Worm (Caenorhabditis elegans) whole organism, late embryonic: Measurements from ENCODE around the gene Y26G10.6.

Experiments used
- C08G9.2 ChIP-seq: sonication (generic microtip); optimal IDR thresholded peaks from 2 replicates; lab custom pipeline; 2016; ENCODE audit warnings: mild to moderate bottlenecking, missing genetic modification characterization, moderate library complexity, missing compliant biosample characterization
- F13H6.1 ChIP-seq: sonication (generic microtip); optimal IDR thresholded peaks from 2 replicates; lab custom pipeline; 2016; ENCODE audit warnings: missing genetic modification characterization, missing compliant biosample characterization
- K09A11.1 ChIP-seq: sonication (generic microtip); optimal IDR thresholded peaks from 2 replicates; lab custom pipeline; 2017; ENCODE audit warnings: antibody characterized with exemption, mild to moderate bottlenecking, missing genetic modification characterization, missing compliant biosample characterization; ENCODE audit not compliant: insufficient read depth
- Y22D7AL.16 ChIP-seq: sonication (generic microtip); optimal IDR thresholded peaks from 2 replicates; lab custom pipeline; 2016; ENCODE audit warnings: missing genetic modification characterization, missing compliant biosample characterization
- ahr-1 ChIP-seq: sonication (generic microtip); optimal IDR thresholded peaks from 2 replicates; lab custom pipeline; 2016; ENCODE audit warnings: missing genetic modification characterization, missing compliant biosample characterization
- ama-1 ChIP-seq: fragments of 150-350 bp; optimal IDR thresholded peaks from 2 replicates; lab custom pipeline; 2014
- ceh-14 ChIP-seq: sonication (generic microtip); optimal IDR thresholded peaks from 2 replicates; lab custom pipeline; 2016; ENCODE audit warnings: missing genotype, missing genetic modification characterization, missing compliant biosample characterization
- ceh-18 ChIP-seq: sonication (generic microtip); optimal IDR thresholded peaks from 2 replicates; lab custom pipeline; 2016; ENCODE audit warnings: missing genetic modification characterization, missing compliant biosample characterization
- ceh-2 ChIP-seq: sonication (generic microtip); optimal IDR thresholded peaks from 2 replicates; lab custom pipeline; 2016; ENCODE audit warnings: missing genotype, missing genetic modification characterization, missing compliant biosample characterization
- ceh-24 ChIP-seq: sonication (generic microtip); optimal IDR thresholded peaks from 2 replicates; lab custom pipeline; 2016; ENCODE audit warnings: mild to moderate bottlenecking, missing genetic modification characterization, missing compliant biosample characterization
- ceh-30 ChIP-seq: fragments of 150-350 bp; optimal IDR thresholded peaks from 2 replicates; lab custom pipeline; 2014; ENCODE audit warnings: missing biosample characterization, missing genetic modification characterization
- ceh-31 ChIP-seq: sonication (generic microtip); optimal IDR thresholded peaks from 2 replicates; lab custom pipeline; 2016; ENCODE audit warnings: missing genetic modification characterization, missing compliant biosample characterization
- ceh-45 ChIP-seq: fragments of 200-800 bp; sonication (Bioruptor generic); IDR thresholded peaks from 2 replicates; pipeline ENCODE4 v1.3.6; 2022; ENCODE audit warnings: missing genetic modification reagents, missing genetic modification characterization, missing compliant biosample characterization
- ceh-6 ChIP-seq: fragments of 200-800 bp; sonication (Bioruptor generic); optimal IDR thresholded peaks from 2 replicates; lab custom pipeline; 2018; ENCODE audit warnings: mild to moderate bottlenecking, missing genetic modification characterization, missing compliant biosample characterization
- che-1 ChIP-seq: sonication (generic microtip); optimal IDR thresholded peaks from 2 replicates; lab custom pipeline; 2016; ENCODE audit warnings: mild to moderate bottlenecking, missing genetic modification characterization, missing compliant biosample characterization
- dve-1 ChIP-seq: sonication (generic microtip); optimal IDR thresholded peaks from 2 replicates; lab custom pipeline; 2017; ENCODE audit warnings: antibody characterized with exemption, mild to moderate bottlenecking, missing genetic modification characterization, missing compliant biosample characterization
- elt-2 ChIP-seq: sonication (generic microtip); optimal IDR thresholded peaks from 2 replicates; lab custom pipeline; 2016; ENCODE audit warnings: missing genetic modification reagents, missing genetic modification characterization, missing compliant biosample characterization
- fax-1 ChIP-seq: sonication (generic microtip); optimal IDR thresholded peaks from 2 replicates; lab custom pipeline; 2016; ENCODE audit warnings: missing genotype, missing genetic modification characterization, missing compliant biosample characterization
- fkh-10 ChIP-seq: fragments of 150-350 bp; optimal IDR thresholded peaks from 2 replicates; lab custom pipeline; 2014; ENCODE audit warnings: missing biosample characterization, missing genetic modification reagents, missing genetic modification characterization
- gmeb-2 ChIP-seq: sonication (generic microtip); optimal IDR thresholded peaks from 2 replicates; lab custom pipeline; 2016; ENCODE audit warnings: missing genetic modification characterization, inconsistent platforms, missing compliant biosample characterization
- hlh-15 ChIP-seq: sonication (generic microtip); optimal IDR thresholded peaks from 2 replicates; lab custom pipeline; 2016; ENCODE audit warnings: missing genetic modification characterization, missing compliant biosample characterization
- hlh-30 ChIP-seq: sonication (generic microtip); optimal IDR thresholded peaks from 2 replicates; lab custom pipeline; 2017; ENCODE audit warnings: antibody characterized with exemption, missing genetic modification characterization, missing compliant biosample characterization; ENCODE audit not compliant: insufficient read depth
- lin-11 ChIP-seq: fragments of 200-800 bp; sonication (Bioruptor generic); optimal IDR thresholded peaks from 2 replicates; lab custom pipeline; 2018; ENCODE audit warnings: mild to moderate bottlenecking, missing genetic modification characterization, missing compliant biosample characterization
- madf-2 ChIP-seq: sonication (generic microtip); optimal IDR thresholded peaks from 2 replicates; lab custom pipeline; 2017; ENCODE audit warnings: missing genetic modification characterization, missing compliant biosample characterization
- nfya-1 ChIP-seq: sonication (generic microtip); optimal IDR thresholded peaks from 2 replicates; lab custom pipeline; 2017; ENCODE audit warnings: missing genetic modification characterization, mild to moderate bottlenecking, missing compliant biosample characterization, antibody characterized with exemption, moderate library complexity
- odd-2 ChIP-seq: sonication (generic microtip); optimal IDR thresholded peaks from 2 replicates; lab custom pipeline; 2017; ENCODE audit warnings: antibody characterized with exemption, mild to moderate bottlenecking, missing genetic modification characterization, missing compliant biosample characterization
- pat-9 ChIP-seq: fragments of 200-800 bp; sonication (Bioruptor generic); optimal IDR thresholded peaks from 2 replicates; lab custom pipeline; 2018; ENCODE audit warnings: mild to moderate bottlenecking, missing genetic modification characterization, moderate library complexity, missing compliant biosample characterization
- pax-1 ChIP-seq: fragments of 150-350 bp; optimal IDR thresholded peaks from 2 replicates; lab custom pipeline; 2014; ENCODE audit warnings: missing biosample characterization, missing genetic modification characterization
- pha-4 ChIP-seq: fragments of 150-350 bp; optimal IDR thresholded peaks from 2 replicates; lab custom pipeline; 2018; ENCODE audit warnings: missing biosample characterization, missing genetic modification reagents, missing genetic modification characterization
- pros-1 ChIP-seq: fragments of 150-350 bp; optimal IDR thresholded peaks from 2 replicates; lab custom pipeline; 2014; ENCODE audit warnings: missing biosample characterization, missing genetic modification reagents, missing genetic modification characterization
- sox-2 ChIP-seq: fragments of 200-800 bp; sonication (Bioruptor generic); IDR thresholded peaks from 2 replicates; pipeline ENCODE4 v1.3.6; 2022; ENCODE audit warnings: missing genetic modification reagents, missing genetic modification characterization, missing compliant biosample characterization
- ttx-3 ChIP-seq: sonication (generic microtip); optimal IDR thresholded peaks from 2 replicates; lab custom pipeline; 2016; ENCODE audit warnings: missing genetic modification reagents, missing genetic modification characterization, missing compliant biosample characterization
- unc-3 ChIP-seq, 2 experiments: fragments of 200-800 bp in 1 of 2; sonication (Bioruptor generic) in 1 of 2; sonication (generic microtip) in 1 of 2; conservative IDR thresholded peaks in 1 of 2; optimal IDR thresholded peaks in 1 of 2; 2 replicates each; pipeline versions ENCODE4 v1.3.6 to Lab custom; 2016 to 2022; ENCODE audit warnings: missing compliant biosample characterization in 2 of 2, missing genetic modification characterization in 2 of 2, missing genetic modification reagents in 1 of 2
- unc-55 ChIP-seq: sonication (generic microtip); optimal IDR thresholded peaks from 2 replicates; lab custom pipeline; 2017; ENCODE audit warnings: missing biosample characterization, missing genetic modification reagents, missing genetic modification characterization

Gene Y26G10.6

DNA sequence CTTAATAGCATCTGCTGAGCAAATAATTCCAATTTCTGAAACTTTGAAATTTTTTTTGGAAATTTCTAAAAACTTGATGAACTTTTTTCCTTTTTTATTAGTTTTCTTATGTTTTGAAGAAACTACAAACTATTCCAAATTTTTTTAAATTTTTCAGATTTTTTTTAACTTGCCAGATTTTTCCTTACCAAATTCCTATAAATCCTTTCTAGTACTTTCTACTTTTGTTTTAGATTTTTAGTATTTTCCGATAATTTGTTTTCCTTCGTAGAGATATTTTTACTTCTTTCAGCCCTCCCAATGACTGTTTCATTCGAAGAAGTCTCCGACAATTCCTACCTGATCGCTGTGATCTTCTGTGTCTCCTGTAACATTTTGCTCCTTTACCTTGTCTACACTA is 18.9 kb downstream of the Y26G10.6 start, which contains the start of gene str-77:
TSS of gene str-77 (plus strand) at position 301 of the 400 bp plus-strand sequence.
- TF ChIP-seq unc-3 (GFP tag; conservative IDR thresholded peaks at IDR 0.05; lab: Robert Waterston, UW): no peak
- TF ChIP-seq unc-3 (tag; optimal IDR thresholded peaks at IDR 0.05; lab: Kevin White, UChicago): no peak
- no peak for TF ChIP-seq K09A11.1
- no peak for TF ChIP-seq hlh-15 (tag; lab: Kevin White, UChicago)
- no peak for TF ChIP-seq ceh-30
- TF ChIP-seq ceh-18: no peak
- no peak for TF ChIP-seq odd-2 (tag; lab: Kevin White, UChicago)
- no peak for TF ChIP-seq pax-1
- no peak for TF ChIP-seq unc-55 (GFP tag; lab: Kevin White, UChicago)
- no peak for TF ChIP-seq elt-2 (tag; lab: Kevin White, UChicago)
- TF ChIP-seq ceh-2 (tag; lab: Kevin White, UChicago): no peak
- no peak for TF ChIP-seq gmeb-2
- TF ChIP-seq C08G9.2: no peak
- no peak for TF ChIP-seq ceh-45
- TF ChIP-seq fax-1 (tag; lab: Kevin White, UChicago): no peak
- no peak for TF ChIP-seq ttx-3 (tag; lab: Kevin White, UChicago)
- no peak for TF ChIP-seq ceh-14
- no peak for TF ChIP-seq pat-9 (tag; lab: Kevin White, UChicago)
- no peak for TF ChIP-seq ceh-24 (tag; lab: Kevin White, UChicago)
- TF ChIP-seq che-1 (tag; lab: Kevin White, UChicago): no peak
- TF ChIP-seq ceh-6 (GFP tag; lab: Kevin White, UChicago): no peak
- TF ChIP-seq, all 69 proteins: peak for 0

- TF ChIP-seq nfya-1 (tag; lab: Kevin White, UChicago) (no peak), elt-2 (tag; lab: Kevin White, UChicago) (peak; percentile 83)
Measured at ce11 chrV:17721709-17722108, 21.9 kb downstream of the Y26G10.6 start.

- TF ChIP-seq pha-4 (tag; lab: Kevin White, UChicago) (no peak), F13H6.1 (tag; lab: Kevin White, UChicago) (no peak), ahr-1 (tag; lab: Kevin White, UChicago) (no peak), Y22D7AL.16 (tag; lab: Kevin White, UChicago) (no peak), sox-2 (no peak), pros-1 (tag; lab: Kevin White, UChicago) (no peak), ama-1 (lab: Kevin White, UChicago) (no peak), ceh-31 (tag; lab: Kevin White, UChicago) (no peak), odd-2 (tag; lab: Kevin White, UChicago) (no peak)
Measured at ce11 chrV:17722553-17722952, 22.8 kb downstream of the Y26G10.6 start.

DNA sequence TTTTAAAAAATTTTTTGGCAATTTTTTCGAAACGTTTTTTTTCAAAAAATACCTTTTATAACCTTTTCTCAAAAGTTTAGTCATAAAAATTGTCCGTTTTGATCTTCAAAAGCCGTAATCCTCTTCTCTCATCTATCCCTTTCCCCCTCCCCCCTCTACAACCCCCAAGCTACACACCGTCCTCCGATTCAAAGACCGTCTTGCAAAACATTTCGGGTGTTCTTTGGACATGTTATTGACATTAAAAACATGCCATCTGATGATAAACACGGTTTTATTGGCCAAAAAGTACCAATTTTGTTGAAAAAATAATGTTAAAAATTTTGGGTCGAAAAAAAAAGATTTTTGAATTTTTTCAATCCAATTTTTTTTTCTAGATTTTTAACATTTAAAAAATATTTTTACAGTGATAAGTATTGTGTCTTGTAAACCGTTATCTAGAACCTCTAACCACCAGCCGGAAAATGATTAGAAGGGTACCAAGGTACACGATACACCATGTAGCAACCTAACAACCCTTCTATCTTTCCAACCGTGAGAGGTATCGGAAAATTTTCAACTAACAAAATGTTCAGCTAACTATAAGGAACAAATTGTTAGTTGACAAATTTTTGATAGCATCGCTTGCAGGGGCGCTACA is 23.5 kb downstream of the Y26G10.6 start:
- TF ChIP-seq ceh-30 (no peak), madf-2 (tag; lab: Kevin White, UChicago) (no peak), elt-2 (tag; lab: Kevin White, UChicago) (peak; percentile 18)

DNA sequence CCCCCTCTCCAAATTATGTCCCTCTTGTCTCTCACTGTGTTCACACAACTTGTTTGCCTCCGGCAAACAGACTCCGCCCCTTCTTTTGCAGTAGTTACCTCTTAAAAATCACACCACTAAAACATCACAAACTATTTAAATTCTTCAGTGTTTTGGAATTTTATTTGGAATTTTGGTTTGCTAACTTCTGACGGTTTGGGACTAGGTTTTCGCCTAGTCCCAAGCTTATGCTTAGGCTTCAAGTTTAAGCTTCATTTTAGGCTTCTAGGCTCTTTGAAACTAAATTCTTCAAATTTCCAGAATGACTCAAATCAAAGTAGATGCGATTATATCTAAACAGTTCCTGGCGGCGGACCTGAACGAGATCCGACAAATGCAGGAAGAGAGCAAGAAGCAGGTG is 24.9 kb downstream of the Y26G10.6 start, which contains the start of gene fat-5:
TSS of gene fat-5 (plus strand) at position 301 of the 400 bp plus-strand sequence.
- TF ChIP-seq F13H6.1 (tag; lab: Kevin White, UChicago) (no peak), sox-2 (no peak), fax-1 (tag; lab: Kevin White, UChicago) (no peak), C08G9.2 (no peak)

ce11 chrV:17728336-17728735 is 28.6 kb downstream of the Y26G10.6 start:
- TF ChIP-seq hlh-30 (tag; lab: Kevin White, UChicago) (no peak), lin-11 (tag; lab: Kevin White, UChicago) (no peak), fkh-10 (GFP tag; lab: Kevin White, UChicago) (no peak), dve-1 (tag; lab: Kevin White, UChicago) (peak; percentile 84)
- TF ChIP-seq, all 69 proteins: peak for 1
